Fruit fly (Drosophila melanogaster) whole organism, prepupa: ENCODE results near the gene CG14515.

Experiments
- Blimp-1 ChIP-seq: fragments of 200-800 bp; sonication (Bioruptor generic); optimal IDR thresholded peaks from 3 replicates; lab custom pipeline; 2017; ENCODE audit warnings: missing biosample characterization, missing genetic modification characterization, mild to moderate bottlenecking, moderate library complexity, missing genetic modification reagents
- CG10631 ChIP-seq: fragments of 200-800 bp; sonication (Bioruptor generic); optimal IDR thresholded peaks from 2 replicates; lab custom pipeline; 2016; ENCODE audit warnings: missing biosample characterization, missing genetic modification characterization
- CG10669 ChIP-seq: fragments of 200-800 bp; sonication (Bioruptor generic); optimal IDR thresholded peaks from 3 replicates; lab custom pipeline; 2018; ENCODE audit warnings: missing biosample characterization, mild to moderate bottlenecking, missing genetic modification characterization, moderate library complexity
- CG11294 ChIP-seq: fragments of 200-800 bp; sonication (Bioruptor generic); IDR thresholded peaks from 2 replicates; pipeline ENCODE4 v1.3.6; 2022; ENCODE audit warnings: missing biosample characterization, missing genetic modification characterization
- CG11762 ChIP-seq: fragments of 200-800 bp; sonication (Bioruptor generic); optimal IDR thresholded peaks from 3 replicates; lab custom pipeline; 2016; ENCODE audit warnings: missing biosample characterization, missing genetic modification characterization; ENCODE audit not compliant: insufficient read depth
- CG11902 ChIP-seq: fragments of 200-800 bp; sonication (Bioruptor generic); optimal IDR thresholded peaks from 3 replicates; lab custom pipeline; 2016; ENCODE audit warnings: missing biosample characterization, missing genetic modification characterization
- CG1621 ChIP-seq: fragments of 200-800 bp; sonication (Bioruptor generic); optimal IDR thresholded peaks from 3 replicates; lab custom pipeline; 2018; ENCODE audit warnings: missing biosample characterization, mild to moderate bottlenecking, missing genetic modification characterization
- CG3032 ChIP-seq: fragments of 200-800 bp; optimal IDR thresholded peaks from 2 replicates; lab custom pipeline; 2019; ENCODE audit warnings: missing biosample characterization, mild to moderate bottlenecking, missing genetic modification characterization, moderate library complexity
- CG32006 ChIP-seq: fragments of 200-800 bp; sonication (Bioruptor generic); optimal IDR thresholded peaks from 3 replicates; lab custom pipeline; 2017; ENCODE audit warnings: missing biosample characterization, mild to moderate bottlenecking, missing genetic modification characterization
- CG34406 ChIP-seq: fragments of 200-800 bp; sonication (Bioruptor generic); optimal IDR thresholded peaks from 3 replicates; lab custom pipeline; 2016; ENCODE audit warnings: missing biosample characterization, missing genetic modification characterization
- CG3919 ChIP-seq: fragments of 200-800 bp; sonication (Bioruptor generic); optimal IDR thresholded peaks from 3 replicates; lab custom pipeline; 2016; ENCODE audit warnings: missing biosample characterization, missing genetic modification characterization
- CG4318 ChIP-seq: fragments of 200-800 bp; sonication (Bioruptor generic); optimal IDR thresholded peaks from 3 replicates; lab custom pipeline; 2017; ENCODE audit warnings: missing biosample characterization, mild to moderate bottlenecking, missing genetic modification characterization
- CG6276 ChIP-seq: fragments of 200-800 bp; sonication (Bioruptor generic); optimal IDR thresholded peaks from 2 replicates; lab custom pipeline; 2017; ENCODE audit warnings: missing biosample characterization, mild to moderate bottlenecking, missing genetic modification characterization
- CG6792 ChIP-seq: fragments of 200-800 bp; sonication (Bioruptor generic); optimal IDR thresholded peaks from 3 replicates; lab custom pipeline; 2016; ENCODE audit warnings: missing biosample characterization, missing genetic modification characterization
- CG6854 ChIP-seq: fragments of 200-800 bp; sonication (Bioruptor generic); optimal IDR thresholded peaks from 2 replicates; lab custom pipeline; 2017; ENCODE audit warnings: missing biosample characterization, mild to moderate bottlenecking, missing genetic modification characterization
- CG7368 ChIP-seq: fragments of 200-800 bp; sonication (Bioruptor generic); optimal IDR thresholded peaks from 3 replicates; lab custom pipeline; 2016; ENCODE audit warnings: missing biosample characterization, missing genetic modification characterization
- CG8119 ChIP-seq: fragments of 200-800 bp; sonication (Bioruptor generic); IDR thresholded peaks from 3 replicates; pipeline ENCODE4 v1.3.6; 2022; ENCODE audit warnings: missing biosample characterization, missing genetic modification characterization
- CG8319 ChIP-seq: fragments of 200-800 bp; sonication (Bioruptor generic); optimal IDR thresholded peaks from 3 replicates; lab custom pipeline; 2016; ENCODE audit warnings: missing biosample characterization, missing genetic modification characterization
- CG8632 ChIP-seq: fragments of 200-800 bp; sonication (Bioruptor generic); optimal IDR thresholded peaks from 3 replicates; lab custom pipeline; 2016; ENCODE audit warnings: missing biosample characterization, missing genetic modification characterization
- CG9139 ChIP-seq: fragments of 200-800 bp; sonication (Bioruptor generic); optimal IDR thresholded peaks from 3 replicates; lab custom pipeline; 2017; ENCODE audit warnings: missing biosample characterization, mild to moderate bottlenecking, missing genetic modification characterization
- Eip93F ChIP-seq: fragments of 200-800 bp; sonication (Bioruptor generic); optimal IDR thresholded peaks from 2 replicates; lab custom pipeline; 2016; ENCODE audit warnings: missing biosample characterization, mild to moderate bottlenecking, missing genetic modification characterization
- Ets96B ChIP-seq: fragments of 200-800 bp; optimal IDR thresholded peaks from 2 replicates; lab custom pipeline; 2019; ENCODE audit warnings: missing biosample characterization, mild to moderate bottlenecking, missing genetic modification characterization, moderate library complexity
- Hr39 ChIP-seq: fragments of 200-800 bp; sonication (Bioruptor generic); optimal IDR thresholded peaks from 2 replicates; lab custom pipeline; 2016; ENCODE audit warnings: missing biosample characterization, missing genetic modification characterization
- Hr4 ChIP-seq: fragments of 200-800 bp; sonication (Bioruptor generic); optimal IDR thresholded peaks from 3 replicates; lab custom pipeline; 2016; ENCODE audit warnings: missing biosample characterization, missing genetic modification characterization
- Lpt ChIP-seq: fragments of 200-800 bp; sonication (Bioruptor generic); optimal IDR thresholded peaks from 3 replicates; lab custom pipeline; 2016; ENCODE audit warnings: missing biosample characterization, missing genetic modification characterization
- Met ChIP-seq: fragments of 200-800 bp; sonication (Bioruptor generic); optimal IDR thresholded peaks from 3 replicates; lab custom pipeline; 2016; ENCODE audit warnings: missing biosample characterization, missing genetic modification characterization
- OdsH ChIP-seq: fragments of 200-800 bp; sonication (Bioruptor generic); optimal IDR thresholded peaks from 3 replicates; lab custom pipeline; 2016; ENCODE audit warnings: missing biosample characterization, missing genetic modification characterization
- Smox ChIP-seq: fragments of 200-800 bp; sonication (Bioruptor generic); optimal IDR thresholded peaks from 3 replicates; lab custom pipeline; 2016; ENCODE audit warnings: missing biosample characterization, missing genetic modification characterization
- Sox102F ChIP-seq: fragments of 200-800 bp; sonication (Bioruptor generic); optimal IDR thresholded peaks from 2 replicates; lab custom pipeline; 2016; ENCODE audit warnings: missing biosample characterization, mild to moderate bottlenecking, missing genetic modification characterization
- achi ChIP-seq: fragments of 200-800 bp; sonication (Bioruptor generic); optimal IDR thresholded peaks from 3 replicates; lab custom pipeline; 2016; ENCODE audit warnings: missing biosample characterization, missing genetic modification characterization
- acj6 ChIP-seq: fragments of 200-800 bp; sonication (Bioruptor generic); optimal IDR thresholded peaks from 3 replicates; lab custom pipeline; 2016; ENCODE audit warnings: missing biosample characterization, missing genetic modification characterization
- cyc ChIP-seq: fragments of 200-800 bp; sonication (Bioruptor generic); optimal IDR thresholded peaks from 3 replicates; lab custom pipeline; 2016; ENCODE audit warnings: missing biosample characterization, missing genetic modification characterization
- dac ChIP-seq: fragments of 200-800 bp; sonication (Bioruptor generic); optimal IDR thresholded peaks from 2 replicates; lab custom pipeline; 2017; ENCODE audit warnings: missing biosample characterization, mild to moderate bottlenecking, missing genetic modification characterization
- dsx ChIP-seq: fragments of 200-800 bp; optimal IDR thresholded peaks from 3 replicates; lab custom pipeline; 2019; ENCODE audit warnings: missing biosample characterization, mild to moderate bottlenecking, missing genetic modification characterization, moderate library complexity; ENCODE audit not compliant: poor library complexity, severe bottlenecking
- eg ChIP-seq: fragments of 200-800 bp; sonication (Bioruptor generic); IDR thresholded peaks from 3 replicates; pipeline ENCODE4 v1.3.6; 2022; ENCODE audit warnings: missing biosample characterization, missing genetic modification characterization
- fd59A ChIP-seq: fragments of 200-800 bp; sonication (Bioruptor generic); optimal IDR thresholded peaks from 2 replicates; lab custom pipeline; 2017; ENCODE audit warnings: missing biosample characterization, mild to moderate bottlenecking, missing genetic modification characterization, missing genetic modification reagents
- fd85E ChIP-seq: fragments of 200-800 bp; sonication (Bioruptor generic); optimal IDR thresholded peaks from 3 replicates; lab custom pipeline; 2016; ENCODE audit warnings: missing biosample characterization, missing genetic modification characterization
- fkh ChIP-seq: fragments of 200-800 bp; sonication (Bioruptor generic); optimal IDR thresholded peaks from 3 replicates; lab custom pipeline; 2017; ENCODE audit warnings: missing biosample characterization, mild to moderate bottlenecking, missing genetic modification characterization, moderate library complexity
- net ChIP-seq: fragments of 200-800 bp; sonication (Bioruptor generic); optimal IDR thresholded peaks from 3 replicates; lab custom pipeline; 2016; ENCODE audit warnings: missing biosample characterization, missing genetic modification characterization
- salr ChIP-seq, 2 experiments: fragments of 200-800 bp; sonication (Bioruptor generic); optimal IDR thresholded peaks; 3 replicates each; lab custom pipeline; 2016 to 2018; ENCODE audit warnings: missing biosample characterization in 2 of 2, missing genetic modification characterization in 2 of 2, mild to moderate bottlenecking in 1 of 2
- spab ChIP-seq: fragments of 200-800 bp; sonication (Bioruptor generic); optimal IDR thresholded peaks from 2 replicates; lab custom pipeline; 2017; ENCODE audit warnings: missing biosample characterization, mild to moderate bottlenecking, missing genetic modification characterization, missing genetic modification reagents
- svp ChIP-seq: fragments of 200-800 bp; sonication (Bioruptor generic); peaks from one replicate; lab custom pipeline; 2016; ENCODE audit warnings: missing biosample characterization, missing genetic modification characterization
- topi ChIP-seq: fragments of 200-800 bp; sonication (Bioruptor generic); optimal IDR thresholded peaks from 3 replicates; lab custom pipeline; 2016; ENCODE audit warnings: missing biosample characterization, missing genetic modification characterization
- vri ChIP-seq: fragments of 200-800 bp; sonication (Bioruptor generic); optimal IDR thresholded peaks from 3 replicates; lab custom pipeline; 2016; ENCODE audit warnings: missing biosample characterization, mild to moderate bottlenecking, missing genetic modification characterization

The CG14515 gene

DNA sequence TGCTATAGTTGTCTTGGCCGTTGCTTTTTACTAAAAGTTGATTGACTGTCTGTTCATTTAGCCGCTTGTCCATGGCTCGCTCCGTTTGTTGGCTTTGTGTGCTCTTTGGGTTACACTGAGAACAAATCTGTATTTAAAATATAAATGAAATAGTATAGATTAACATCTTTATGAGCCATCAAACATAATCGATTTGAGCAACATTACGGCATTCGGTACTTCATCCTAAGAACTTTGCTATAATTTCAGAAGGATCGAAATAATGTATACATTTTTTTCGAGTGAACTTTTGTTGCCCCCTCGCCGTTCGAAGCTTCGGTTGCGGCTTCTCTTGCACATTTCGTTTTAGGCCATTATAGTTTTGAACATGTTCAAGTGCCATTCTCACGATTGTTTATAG is 10.6 kb downstream of the CG14515 start (continued):
- TF ChIP-seq CG6854 (GFP tag; lab: Kevin White, UChicago), result no peak
- TF ChIP-seq CG34406 (GFP tag; lab: Kevin White, UChicago), result peak; percentile 50
- peak; percentile 62 to 75 for TF ChIP-seq salr (GFP tag; optimal IDR thresholded peaks at IDR 0.05; lab: Kevin White, UChicago)
- TF ChIP-seq CG9139 (GFP tag; lab: Kevin White, UChicago), result peak; percentile 59
- peak; percentile 78 for TF ChIP-seq CG1621 (tag; lab: Kevin White, UChicago)
- TF ChIP-seq cyc (GFP tag; lab: Kevin White, UChicago), result peak; percentile 25
- TF ChIP-seq CG3032 (tag; lab: Kevin White, UChicago), result peak; percentile 80
- peak; percentile 80 for TF ChIP-seq OdsH
- peak; percentile 76 for TF ChIP-seq fd59A (GFP tag; lab: Kevin White, UChicago)
- TF ChIP-seq CG8119 (GFP tag; lab: Robert Waterston, UW), result peak; percentile 95
- peak; percentile 77 for TF ChIP-seq Met (GFP tag; lab: Kevin White, UChicago)
- TF ChIP-seq achi (GFP tag; lab: Kevin White, UChicago), result peak; percentile 84
- peak; percentile 96 for TF ChIP-seq eg (GFP tag; lab: Robert Waterston, UW)
- peak; percentile 86 for TF ChIP-seq CG10631 (GFP tag; lab: Kevin White, UChicago)
- TF ChIP-seq CG32006 (GFP tag; lab: Kevin White, UChicago), result peak; percentile 95
- peak; percentile 69 for TF ChIP-seq topi (GFP tag; lab: Kevin White, UChicago)
- peak; percentile 58 for TF ChIP-seq CG8632 (GFP tag; lab: Kevin White, UChicago)
- peak; percentile 79 for TF ChIP-seq CG3919
- TF ChIP-seq CG6792, result peak; percentile 48
- peak; percentile 55 for TF ChIP-seq CG7368
- TF ChIP-seq vri (GFP tag; lab: Kevin White, UChicago), result peak; percentile 22
- peak; percentile 70 for TF ChIP-seq net (GFP tag; lab: Kevin White, UChicago)
- TF ChIP-seq CG10669 (GFP tag; lab: Kevin White, UChicago), result peak; percentile 73
- TF ChIP-seq CG4318 (GFP tag; lab: Kevin White, UChicago), result peak; percentile 89
- peak; percentile 59 for TF ChIP-seq Sox102F (GFP tag; lab: Kevin White, UChicago)
- TF ChIP-seq CG11902 (GFP tag; lab: Kevin White, UChicago), result peak; percentile 5

- TF ChIP-seq dsx (GFP tag; lab: Kevin White, UChicago) (peak; percentile 95), svp (no peak)
Measured at dm6 chr3R:29210091-29210490, 12.7 kb downstream of the CG14515 start.

- peak; percentile 77 for TF ChIP-seq fd59A (GFP tag; lab: Kevin White, UChicago)
- TF ChIP-seq salr (GFP tag; optimal IDR thresholded peaks at IDR 0.05; lab: Kevin White, UChicago), result peak; percentile 43 to 63
- TF ChIP-seq dsx (GFP tag; lab: Kevin White, UChicago), result peak; percentile 72
- peak; percentile 67 for TF ChIP-seq acj6 (GFP tag; lab: Kevin White, UChicago)
- peak; percentile 75 for TF ChIP-seq OdsH
- TF ChIP-seq CG34406 (GFP tag; lab: Kevin White, UChicago), result peak; percentile 59
- TF ChIP-seq fd85E (GFP tag; lab: Kevin White, UChicago), result no peak
- TF ChIP-seq fkh (GFP tag; lab: Kevin White, UChicago), result peak; percentile 15
- peak; percentile 1 for TF ChIP-seq CG8319 (GFP tag; lab: Kevin White, UChicago)
- peak; percentile 33 for TF ChIP-seq Blimp-1 (GFP tag; lab: Kevin White, UChicago)
- TF ChIP-seq CG11294 (GFP tag; lab: Robert Waterston, UW), result peak; percentile 71; the same call in 1 of the 2 replicates
- peak; percentile 91 for TF ChIP-seq Hr4 (GFP tag; lab: Kevin White, UChicago)
- TF ChIP-seq CG6276 (GFP tag; lab: Kevin White, UChicago), result peak; percentile 87
- TF ChIP-seq CG3032 (tag; lab: Kevin White, UChicago), result peak; percentile 60
- TF ChIP-seq CG6792, result peak; percentile 38
- TF ChIP-seq Hr39 (GFP tag; lab: Kevin White, UChicago), result peak; percentile 4
- TF ChIP-seq Eip93F (GFP tag; lab: Kevin White, UChicago), result no peak
- peak; percentile 78 for TF ChIP-seq CG10631 (GFP tag; lab: Kevin White, UChicago)
- TF ChIP-seq spab (GFP tag; lab: Kevin White, UChicago), result peak; percentile 63
- TF ChIP-seq Ets96B (tag; lab: Kevin White, UChicago), result peak; percentile 67
- peak; percentile 93 for TF ChIP-seq eg (GFP tag; lab: Robert Waterston, UW)
- TF ChIP-seq achi (GFP tag; lab: Kevin White, UChicago), result peak; percentile 53
- TF ChIP-seq dac (GFP tag; lab: Kevin White, UChicago), result peak; percentile 79
- peak; percentile 71 for TF ChIP-seq Lpt
- TF ChIP-seq CG7368, result peak; percentile 19
- TF ChIP-seq CG11902 (GFP tag; lab: Kevin White, UChicago), result no peak
- no peak for TF ChIP-seq Smox (GFP tag; lab: Kevin White, UChicago)
- TF ChIP-seq CG11762 (GFP tag; lab: Kevin White, UChicago), result no peak
- TF ChIP-seq CG10669 (GFP tag; lab: Kevin White, UChicago), result peak; percentile 62
Measured at dm6 chr3R:29210542-29211393, 13.4 kb downstream of the CG14515 start.
